Fruit fly (Drosophila melanogaster): ENCODE results near the gene Mayo.

Gene Mayo

dm6 chr3R:31089985-31090384 is 19.0 kb downstream of the Mayo start:
- no peak for TF ChIP-seq fd59A (GFP tag; optimal IDR thresholded peaks at IDR 0.05)
- peak; percentile 14 for TF ChIP-seq svp (GFP tag)

- no peak for TF ChIP-seq OdsH (GFP tag; optimal IDR thresholded peaks at IDR 0.05)
- TF ChIP-seq CG31627 (GFP tag; optimal IDR thresholded peaks at IDR 0.05), result peak; percentile 1
- peak; percentile 9 for TF ChIP-seq CG32006 (GFP tag; optimal IDR thresholded peaks at IDR 0.05)
- TF ChIP-seq eg (GFP tag; IDR thresholded peaks at IDR 0.05), result peak; percentile 15; the same call in 1 of the 3 replicates
- TF ChIP-seq CG8119 (GFP tag; IDR thresholded peaks at IDR 0.05), result no peak
- TF ChIP-seq CG6163 (GFP tag; IDR thresholded peaks at IDR 0.05), result 0 out of 3 replicates have a peak, but pooled peaks have one; percentile 9
- no peak for TF ChIP-seq esn (GFP tag; optimal IDR thresholded peaks at IDR 0.05)
- TF ChIP-seq Eip78C (GFP tag), result peak; percentile 19
- TF ChIP-seq CG11294 (GFP tag; IDR thresholded peaks at IDR 0.05), result peak; percentile 8; the same call in 1 of the 2 replicates
- peak; percentile 46 for TF ChIP-seq fkh (GFP tag; optimal IDR thresholded peaks at IDR 0.05)
These were observed 22.6 kb downstream of the Mayo start for dm6 chr3R:31086394-31086793.

- no peak for TF ChIP-seq spab (GFP tag; optimal IDR thresholded peaks at IDR 0.05)
- TF ChIP-seq CG32006 (GFP tag; optimal IDR thresholded peaks at IDR 0.05), result no peak
- TF ChIP-seq CG9139 (GFP tag; optimal IDR thresholded peaks at IDR 0.05), result no peak
- TF ChIP-seq CG31627 (GFP tag; optimal IDR thresholded peaks at IDR 0.05), result no peak
- TF ChIP-seq CG1621 (tag; optimal IDR thresholded peaks at IDR 0.05), result no peak
- TF ChIP-seq fd85E (GFP tag; optimal IDR thresholded peaks at IDR 0.05), result no peak
- no peak for TF ChIP-seq topi (GFP tag; optimal IDR thresholded peaks at IDR 0.05)
- TF ChIP-seq cyc (GFP tag; optimal IDR thresholded peaks at IDR 0.05), result no peak
- TF ChIP-seq fkh (GFP tag; optimal IDR thresholded peaks at IDR 0.05), result peak; percentile 58
These were observed 38.3 kb downstream of the Mayo start for dm6 chr3R:31070732-31071131.

- no peak for TF ChIP-seq CG9139 (GFP tag; optimal IDR thresholded peaks at IDR 0.05)
- no peak for TF ChIP-seq dac (GFP tag; optimal IDR thresholded peaks at IDR 0.05)
- TF ChIP-seq Ets96B (tag; optimal IDR thresholded peaks at IDR 0.05), result peak; percentile 32
- no peak for TF ChIP-seq CG15336 (GFP tag; IDR thresholded peaks at IDR 0.05)
- no peak for TF ChIP-seq CG6854 (GFP tag; optimal IDR thresholded peaks at IDR 0.05)
- TF ChIP-seq CG6792 (GFP tag; optimal IDR thresholded peaks at IDR 0.05), result no peak
- no peak for TF ChIP-seq Lpt (GFP tag; optimal IDR thresholded peaks at IDR 0.05)
- TF ChIP-seq Ets21C (GFP tag; optimal IDR thresholded peaks at IDR 0.05), result no peak
- no peak for TF ChIP-seq CG16779 (tag; optimal IDR thresholded peaks at IDR 0.05)
- TF ChIP-seq Hr38 (GFP tag; optimal IDR thresholded peaks at IDR 0.05), result no peak
- TF ChIP-seq dsx (GFP tag; optimal IDR thresholded peaks at IDR 0.05; ENCODE audit: poor library complexity, severe bottlenecking), result no peak
- TF ChIP-seq CG8632 (GFP tag; optimal IDR thresholded peaks at IDR 0.05), result no peak
- no peak for TF ChIP-seq topi (GFP tag; optimal IDR thresholded peaks at IDR 0.05)
- TF ChIP-seq Sox15 (GFP tag; optimal IDR thresholded peaks at IDR 0.05), result no peak
- peak; percentile 5 for TF ChIP-seq CG3032 (tag; optimal IDR thresholded peaks at IDR 0.05)
- no peak for TF ChIP-seq eg (GFP tag; IDR thresholded peaks at IDR 0.05)
- TF ChIP-seq fd85E (GFP tag; optimal IDR thresholded peaks at IDR 0.05), result no peak
- TF ChIP-seq CG10669 (GFP tag; optimal IDR thresholded peaks at IDR 0.05), result no peak
- TF ChIP-seq svp (GFP tag), result peak; percentile 98
- TF ChIP-seq CG6163 (GFP tag; IDR thresholded peaks at IDR 0.05), result no peak
- no peak for TF ChIP-seq CG31627 (GFP tag; optimal IDR thresholded peaks at IDR 0.05)
- no peak for TF ChIP-seq vri (GFP tag; optimal IDR thresholded peaks at IDR 0.05)
- TF ChIP-seq fkh (GFP tag; optimal IDR thresholded peaks at IDR 0.05), result no peak
- TF ChIP-seq Blimp-1 (GFP tag; optimal IDR thresholded peaks at IDR 0.05), result no peak
- TF ChIP-seq CG1621 (tag; optimal IDR thresholded peaks at IDR 0.05), result peak; percentile 21
- peak; percentile 9 for TF ChIP-seq CG3919 (GFP tag; optimal IDR thresholded peaks at IDR 0.05)
- TF ChIP-seq CG6276 (GFP tag; optimal IDR thresholded peaks at IDR 0.05), result no peak
- no peak for TF ChIP-seq CG32006 (GFP tag; optimal IDR thresholded peaks at IDR 0.05)
- TF ChIP-seq Met (GFP tag; optimal IDR thresholded peaks at IDR 0.05), result no peak
- TF ChIP-seq lz (GFP tag; optimal IDR thresholded peaks at IDR 0.05), result peak; percentile 28
- no peak for TF ChIP-seq Hr39 (GFP tag; optimal IDR thresholded peaks at IDR 0.05)
- TF ChIP-seq Eip78C (GFP tag), result peak; percentile 33
- TF ChIP-seq achi (GFP tag; optimal IDR thresholded peaks at IDR 0.05), result no peak
- no peak for TF ChIP-seq Sox102F (GFP tag; optimal IDR thresholded peaks at IDR 0.05)
- peak; percentile 1 for TF ChIP-seq CG6808 (GFP tag; optimal IDR thresholded peaks at IDR 0.05)
- TF ChIP-seq CG10631 (GFP tag; optimal IDR thresholded peaks at IDR 0.05), result peak; percentile 17
- no peak for TF ChIP-seq CG11762 (GFP tag; optimal IDR thresholded peaks at IDR 0.05; ENCODE audit: insufficient read depth)
- no peak for TF ChIP-seq spab (GFP tag; optimal IDR thresholded peaks at IDR 0.05)
- peak; percentile 24 for TF ChIP-seq Sox14 (GFP tag; optimal IDR thresholded peaks at IDR 0.05)
These were observed 42.6 kb downstream of the Mayo start for dm6 chr3R:31066356-31066755.

Data from whole organism, prepupa.